Fruit fly (Drosophila melanogaster) whole organism, wandering third instar larva: ENCODE measurements around the gene Nsun5.

Experiments
- Abd-B ChIP-seq: fragments of >200 bp; optimal IDR thresholded peaks from 2 replicates; lab custom pipeline; 2017; ENCODE audit warnings: missing biosample characterization, missing genetic modification characterization
- CG32264 ChIP-seq: fragments of 200-800 bp; sonication (Bioruptor generic); optimal IDR thresholded peaks from 2 replicates; lab custom pipeline; 2016; ENCODE audit warnings: missing biosample characterization, missing genetic modification characterization
- CG9705 ChIP-seq: fragments of 200-800 bp; sonication (Bioruptor generic); optimal IDR thresholded peaks from 2 replicates; lab custom pipeline; 2018; ENCODE audit warnings: missing biosample characterization, mild to moderate bottlenecking, missing genetic modification characterization
- CrebA ChIP-seq: fragments of 200-800 bp; sonication (Bioruptor generic); optimal IDR thresholded peaks from 2 replicates; lab custom pipeline; 2016; ENCODE audit warnings: missing biosample characterization, mild to moderate bottlenecking, missing genetic modification characterization, borderline replicate concordance
- Dfd ChIP-seq: fragments of >200 bp; optimal IDR thresholded peaks from 2 replicates; lab custom pipeline; 2017; ENCODE audit warnings: missing biosample characterization, missing genetic modification characterization
- Dif ChIP-seq: fragments of 200-275, 200-300 bp; sonication (Bioruptor generic); optimal IDR thresholded peaks from 2 replicates; lab custom pipeline; 2018; ENCODE audit warnings: missing biosample characterization, missing genetic modification characterization; ENCODE audit not compliant: partially characterized antibody
- GATAd ChIP-seq: sonication (Bioruptor generic); optimal IDR thresholded peaks from 2 replicates; lab custom pipeline; 2016; ENCODE audit warnings: missing biosample characterization, missing genetic modification characterization
- HLH106 ChIP-seq: fragments of 200-800 bp; optimal IDR thresholded peaks from 3 replicates; lab custom pipeline; 2019; ENCODE audit warnings: missing biosample characterization, mild to moderate bottlenecking, missing genetic modification characterization, moderate library complexity
- Hnf4 ChIP-seq: fragments of 200-800 bp; sonication (Bioruptor generic); optimal IDR thresholded peaks from 2 replicates; lab custom pipeline; 2016; ENCODE audit warnings: missing biosample characterization, mild to moderate bottlenecking, missing genetic modification characterization
- Hr78 ChIP-seq: fragments of >200 bp; optimal IDR thresholded peaks from 2 replicates; lab custom pipeline; 2017; ENCODE audit warnings: missing biosample characterization, missing genetic modification characterization
- Hr83 ChIP-seq: fragments of 200-300 bp; sonication (Bioruptor generic); optimal IDR thresholded peaks from 2 replicates; lab custom pipeline; 2016; ENCODE audit warnings: missing biosample characterization, mild to moderate bottlenecking, missing genetic modification characterization, moderate library complexity; ENCODE audit not compliant: poor library complexity, severe bottlenecking
- Jra ChIP-seq: sonication (Bioruptor generic); optimal IDR thresholded peaks from 2 replicates; lab custom pipeline; 2016; ENCODE audit warnings: missing biosample characterization, missing genetic modification characterization
- Mio ChIP-seq: sonication (Bioruptor generic); optimal IDR thresholded peaks from 2 replicates; lab custom pipeline; 2016; ENCODE audit warnings: missing biosample characterization, missing genetic modification characterization
- Myc ChIP-seq: fragments of >200 bp; optimal IDR thresholded peaks from 2 replicates; lab custom pipeline; 2017
- N ChIP-seq: fragments of >200 bp; optimal IDR thresholded peaks from 2 replicates; lab custom pipeline; 2018; ENCODE audit warnings: missing biosample characterization, missing external identifiers, missing genetic modification characterization
- OdsH ChIP-seq: fragments of 200-800 bp; sonication (Bioruptor generic); optimal IDR thresholded peaks from 2 replicates; lab custom pipeline; 2016; ENCODE audit warnings: missing biosample characterization, mild to moderate bottlenecking, missing genetic modification characterization
- Rel ChIP-seq, 2 experiments: fragments of 200-800 bp; sonication (Bioruptor generic) in 1 of 2; optimal IDR thresholded peaks; 2 replicates in 1 of 2; 3 replicates in 1 of 2; lab custom pipeline; 2016 to 2019; ENCODE audit warnings: mild to moderate bottlenecking in 2 of 2, missing biosample characterization in 2 of 2, missing genetic modification characterization in 2 of 2, moderate library complexity in 1 of 2
- Sp1 ChIP-seq: fragments of 200-800 bp; sonication (Bioruptor generic); optimal IDR thresholded peaks from 3 replicates; lab custom pipeline; 2019; ENCODE audit warnings: missing biosample characterization, mild to moderate bottlenecking, missing genetic modification characterization, moderate library complexity
- Vsx2 ChIP-seq: fragments of 200-300, 225-300 bp; sonication (Bioruptor generic); optimal IDR thresholded peaks from 2 replicates; lab custom pipeline; 2018; ENCODE audit warnings: missing biosample characterization, missing genetic modification characterization; ENCODE audit not compliant: partially characterized antibody
- br ChIP-seq: fragments of 200-800 bp; sonication (Bioruptor generic); optimal IDR thresholded peaks from 2 replicates; lab custom pipeline; 2016; ENCODE audit warnings: missing biosample characterization, missing genetic modification characterization
- brk ChIP-seq: fragments of 200-800 bp; sonication (Bioruptor generic); optimal IDR thresholded peaks from 2 replicates; lab custom pipeline; 2016; ENCODE audit warnings: missing biosample characterization, mild to moderate bottlenecking, missing genetic modification characterization
- dl ChIP-seq, 2 experiments: fragments of 175-275, 200-275 bp in 1 of 2; fragments of 200-275 bp in 1 of 2; sonication (Bioruptor generic); optimal IDR thresholded peaks; lab custom pipeline; 2018; ENCODE audit warnings: mild to moderate bottlenecking in 2 of 2, missing biosample characterization in 2 of 2, missing genetic modification characterization in 2 of 2, moderate library complexity in 2 of 2; ENCODE audit not compliant: partially characterized antibody in 2 of 2, insufficient read depth in 1 of 2
- dmrt93B ChIP-seq: fragments of 200-800 bp; sonication (Bioruptor generic); optimal IDR thresholded peaks from 2 replicates; lab custom pipeline; 2018; ENCODE audit warnings: missing biosample characterization, mild to moderate bottlenecking, missing genetic modification characterization
- dsf ChIP-seq: sonication (Bioruptor generic); optimal IDR thresholded peaks from 2 replicates; lab custom pipeline; 2016; ENCODE audit warnings: missing biosample characterization, missing genetic modification characterization, borderline replicate concordance
- ey ChIP-seq: fragments of 200-800 bp; sonication (Bioruptor generic); optimal IDR thresholded peaks from 2 replicates; lab custom pipeline; 2016; ENCODE audit warnings: missing biosample characterization, missing genetic modification characterization
- foxo ChIP-seq, 2 experiments: fragments of 200-800 bp; sonication (Bioruptor generic); optimal IDR thresholded peaks; 2 replicates in 1 of 2; 3 replicates in 1 of 2; lab custom pipeline; 2016 to 2017; ENCODE audit warnings: missing biosample characterization in 2 of 2, missing genetic modification characterization in 2 of 2
- fru ChIP-seq: fragments of 200-800 bp; sonication (Bioruptor generic); optimal IDR thresholded peaks from 3 replicates; lab custom pipeline; 2016; ENCODE audit warnings: missing biosample characterization, mild to moderate bottlenecking, missing genetic modification characterization
- h ChIP-seq: fragments of 200-800 bp; sonication (Bioruptor generic); optimal IDR thresholded peaks from 3 replicates; lab custom pipeline; 2016; ENCODE audit warnings: missing biosample characterization, mild to moderate bottlenecking, missing genetic modification characterization
- jim ChIP-seq: fragments of 175-275, 200-325 bp; sonication (Bioruptor generic); optimal IDR thresholded peaks from 2 replicates; lab custom pipeline; 2016; ENCODE audit warnings: missing biosample characterization, mild to moderate bottlenecking, missing genetic modification characterization
- lola ChIP-seq: fragments of >200 bp; optimal IDR thresholded peaks from 2 replicates; lab custom pipeline; 2017; ENCODE audit warnings: missing biosample characterization, missing genetic modification characterization
- pan ChIP-seq: fragments of >200 bp; optimal IDR thresholded peaks from 2 replicates; lab custom pipeline; 2017
- psq ChIP-seq: fragments of 200-800 bp; sonication (Bioruptor generic); optimal IDR thresholded peaks from 3 replicates; lab custom pipeline; 2017; ENCODE audit warnings: missing biosample characterization, mild to moderate bottlenecking, missing genetic modification characterization, moderate library complexity
- rgr ChIP-seq: fragments of 200-800 bp; sonication (Bioruptor generic); optimal IDR thresholded peaks from 3 replicates; lab custom pipeline; 2016; ENCODE audit warnings: missing biosample characterization, mild to moderate bottlenecking, missing genetic modification characterization
- sage ChIP-seq: fragments of 200-800 bp; sonication (Bioruptor generic); optimal IDR thresholded peaks from 2 replicates; lab custom pipeline; 2016; ENCODE audit warnings: missing biosample characterization, mild to moderate bottlenecking, missing genetic modification characterization
- sv ChIP-seq: fragments of 200-800 bp; sonication (Bioruptor generic); optimal IDR thresholded peaks from 3 replicates; lab custom pipeline; 2016; ENCODE audit warnings: missing biosample characterization, missing genetic modification characterization
- tai ChIP-seq: sonication (Bioruptor generic); optimal IDR thresholded peaks from 2 replicates; lab custom pipeline; 2016; ENCODE audit warnings: missing biosample characterization, missing genetic modification characterization
- usp ChIP-seq: fragments of >200 bp; optimal IDR thresholded peaks from 2 replicates; lab custom pipeline; 2017; ENCODE audit warnings: missing biosample characterization, missing genetic modification characterization
- woc ChIP-seq: sonication (Bioruptor generic); optimal IDR thresholded peaks from 2 replicates; lab custom pipeline; 2016; ENCODE audit warnings: missing biosample characterization, mild to moderate bottlenecking, missing genetic modification characterization

Gene Nsun5

DNA sequence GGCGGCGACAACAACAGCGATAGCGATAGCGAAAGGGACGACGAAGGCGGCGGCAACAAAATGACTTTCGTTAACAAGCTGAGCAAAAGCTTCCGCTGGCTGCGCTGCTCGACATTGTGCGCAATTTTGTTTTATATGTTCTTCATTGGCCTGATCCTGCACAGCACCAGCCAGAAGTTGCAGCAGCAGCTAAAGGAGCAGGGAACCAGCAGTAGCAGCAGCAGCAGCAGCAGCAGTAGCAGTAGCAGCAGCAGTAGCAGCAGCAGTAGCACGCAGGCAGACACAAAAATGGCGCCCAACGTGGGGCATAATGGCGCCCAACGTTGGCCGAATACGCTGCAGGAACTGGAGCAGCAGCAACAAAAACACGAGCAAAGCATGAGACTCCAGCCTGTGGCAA lies 27.9 kb upstream of the Nsun5 start:
- TF ChIP-seq ey (GFP tag; lab: Kevin White, UChicago) = no peak
- peak; percentile 81 for TF ChIP-seq Dfd
- TF ChIP-seq sage (GFP tag; lab: Kevin White, UChicago) = no peak
- TF ChIP-seq, all 38 proteins: peak for 1

DNA sequence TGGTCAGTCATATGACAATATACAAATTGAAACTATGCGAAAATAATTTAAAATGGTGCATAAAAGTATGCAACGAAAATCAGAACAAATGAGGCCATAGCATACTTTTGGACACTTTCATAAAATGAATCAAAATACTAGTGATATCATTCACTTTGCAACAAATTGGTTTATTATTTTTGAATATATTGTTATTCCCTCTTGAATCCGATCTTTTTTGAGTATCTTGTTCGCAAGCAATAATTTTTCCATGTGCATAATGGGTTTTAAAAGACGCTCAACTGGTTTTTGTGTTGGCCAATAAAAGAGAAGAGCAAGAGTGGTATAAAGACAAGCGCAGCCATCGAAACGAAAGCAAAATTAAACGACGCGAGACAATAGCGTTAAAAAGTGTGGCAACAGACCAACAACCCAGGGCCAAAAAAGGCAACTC lies 25.6 kb upstream of the Nsun5 start:
- TF ChIP-seq dsf (peak; percentile 13), CrebA (GFP tag; lab: Kevin White, UChicago) (no peak), Dfd (no peak), foxo (GFP tag; optimal IDR thresholded peaks at IDR 0.05; lab: Kevin White, UChicago) (peak in 1 of 2 experiments; percentile 70), Jra (peak; percentile 17), psq (GFP tag; lab: Kevin White, UChicago) (peak; percentile 91), sv (GFP tag; lab: Kevin White, UChicago) (no peak), dl (GFP tag; optimal IDR thresholded peaks at IDR 0.05; lab: Kevin White, UChicago; ENCODE audit: insufficient read depth in 1 of 2, partially characterized antibody in 2 of 2) (no peak), CG9705 (GFP tag; lab: Kevin White, UChicago) (peak; percentile 53), rgr (GFP tag; lab: Kevin White, UChicago) (peak; percentile 75), Vsx2 (GFP tag; lab: Kevin White, UChicago) (no peak), Hr78 (GFP tag; lab: Kevin White, UChicago) (no peak), Dif (no peak), HLH106 (tag; lab: Kevin White, UChicago) (peak; percentile 52), Myc (lab: Kevin White, UChicago) (no peak), h (GFP tag; lab: Kevin White, UChicago) (peak; percentile 86), GATAd (GFP tag; lab: Kevin White, UChicago) (no peak), fru (peak; percentile 88), Mio (GFP tag; lab: Kevin White, UChicago) (no peak), woc (GFP tag; lab: Kevin White, UChicago) (peak; percentile 75), OdsH (GFP tag; lab: Kevin White, UChicago) (peak; percentile 80), br (GFP tag; lab: Kevin White, UChicago) (peak; percentile 81), ey (GFP tag; lab: Kevin White, UChicago) (peak; percentile 82), CG32264 (GFP tag; lab: Kevin White, UChicago) (peak; percentile 21), jim (GFP tag; lab: Kevin White, UChicago) (no peak), dmrt93B (GFP tag; lab: Kevin White, UChicago) (peak; percentile 62), usp (GFP tag; lab: Kevin White, UChicago) (no peak), pan (lab: Kevin White, UChicago) (no peak), Rel (GFP tag; optimal IDR thresholded peaks at IDR 0.05; lab: Kevin White, UChicago) (no peak), Rel (tag; optimal IDR thresholded peaks at IDR 0.05; lab: Kevin White, UChicago) (no peak), tai (GFP tag; lab: Kevin White, UChicago) (peak; percentile 34), sage (GFP tag; lab: Kevin White, UChicago) (peak; percentile 16), Hnf4 (peak; percentile 62), N (GFP tag; lab: Kevin White, UChicago) (no peak), Hr83 (GFP tag; lab: Kevin White, UChicago) (no peak), brk (GFP tag; lab: Kevin White, UChicago) (peak; percentile 22), Abd-B (no peak), Sp1 (GFP tag; lab: Kevin White, UChicago) (peak; percentile 86), lola (GFP tag; lab: Kevin White, UChicago) (no peak)
- TF ChIP-seq, all 38 proteins: peak for 20

DNA sequence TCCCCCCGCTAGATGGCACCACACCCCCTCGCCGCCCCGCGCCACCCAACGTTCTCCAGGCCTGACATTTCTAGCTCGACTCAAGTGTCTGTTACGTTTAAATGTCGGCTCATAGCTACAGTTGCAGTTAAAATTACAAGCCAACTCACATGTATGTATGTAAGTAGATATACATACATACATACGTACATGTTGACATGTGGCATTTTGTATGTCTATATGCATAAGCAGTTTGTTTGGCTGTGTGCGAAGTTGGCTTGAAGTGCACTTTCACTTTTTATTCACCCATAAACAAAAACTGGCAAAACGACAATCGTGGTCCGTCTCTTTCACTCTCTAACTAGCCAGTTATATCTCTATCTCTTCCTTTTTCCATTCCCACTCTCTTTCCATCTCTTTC lies 20.7 kb upstream of the Nsun5 start:
- TF ChIP-seq OdsH (GFP tag; lab: Kevin White, UChicago) (no peak), rgr (GFP tag; lab: Kevin White, UChicago) (no peak), woc (GFP tag; lab: Kevin White, UChicago) (no peak), dmrt93B (GFP tag; lab: Kevin White, UChicago) (no peak), CrebA (GFP tag; lab: Kevin White, UChicago) (no peak), Myc (lab: Kevin White, UChicago) (no peak), dl (GFP tag; optimal IDR thresholded peaks at IDR 0.05; lab: Kevin White, UChicago; ENCODE audit: insufficient read depth in 1 of 2, partially characterized antibody in 2 of 2) (no peak), dsf (no peak), h (GFP tag; lab: Kevin White, UChicago) (no peak), jim (GFP tag; lab: Kevin White, UChicago) (no peak), pan (lab: Kevin White, UChicago) (no peak)
- TF ChIP-seq, all 38 proteins: peak for 0
